Worm (Caenorhabditis elegans): Measurements from ENCODE around the gene dod-24.

- TF ChIP-seq fkh-2 (tag; optimal IDR thresholded peaks at IDR 0.05) (no peak), sea-2 (GFP tag; optimal IDR thresholded peaks at IDR 0.05) (no peak), mdl-1 (tag; optimal IDR thresholded peaks at IDR 0.05) (no peak), mml-1 (tag; optimal IDR thresholded peaks at IDR 0.05) (no peak), ceh-82 (tag; optimal IDR thresholded peaks at IDR 0.05) (no peak)
These were observed 36.5 kb upstream of the dod-24 start for ce11 chrIV:12977650-12978049.
